Fruit fly (Drosophila melanogaster) whole organism, embryonic: ENCODE data around the gene CG13484.

Experiments
- Bgb ChIP-seq: fragments of 200-800 bp; sonication (Bioruptor generic); IDR thresholded peaks from 2 replicates; pipeline ENCODE4 v1.3.6; 2022; ENCODE audit warnings: missing biosample characterization, missing genetic modification characterization; ENCODE audit not compliant: partially characterized antibody
- CG11723 ChIP-seq: fragments of 200-800 bp; sonication (Bioruptor generic); optimal IDR thresholded peaks from 2 replicates; lab custom pipeline; 2017; ENCODE audit warnings: missing biosample characterization, mild to moderate bottlenecking, missing genetic modification characterization
- CG12071 ChIP-seq: fragments of 200-800 bp; sonication (Bioruptor generic); optimal IDR thresholded peaks from 3 replicates; lab custom pipeline; 2018; ENCODE audit warnings: missing biosample characterization, mild to moderate bottlenecking, missing genetic modification characterization
- CG12155 ChIP-seq: fragments of 200-800 bp; sonication (Bioruptor generic); optimal IDR thresholded peaks from 3 replicates; lab custom pipeline; 2016; ENCODE audit warnings: missing biosample characterization, missing genetic modification characterization
- CG1233 ChIP-seq: fragments of 200-800 bp; sonication (Bioruptor generic); optimal IDR thresholded peaks from 4 replicates; lab custom pipeline; 2018; ENCODE audit warnings: missing biosample characterization, mild to moderate bottlenecking, missing genetic modification characterization
- CG12391 ChIP-seq: fragments of 200-800 bp; sonication (Bioruptor generic); optimal IDR thresholded peaks from 3 replicates; lab custom pipeline; 2018; ENCODE audit warnings: missing biosample characterization, mild to moderate bottlenecking, missing genetic modification characterization, moderate library complexity
- CG13624 ChIP-seq: fragments of 200-800 bp; sonication (Bioruptor generic); optimal IDR thresholded peaks from 2 replicates; lab custom pipeline; 2016; ENCODE audit warnings: missing biosample characterization, missing genetic modification characterization
- CG14050 ChIP-seq: fragments of 200-800 bp; sonication (Bioruptor generic); IDR thresholded peaks from 3 replicates; pipeline ENCODE4 v1.3.6; 2022; ENCODE audit warnings: missing biosample characterization, missing genetic modification characterization
- CG14667 ChIP-seq: fragments of 200-800 bp; sonication (Bioruptor generic); IDR thresholded peaks from 2 replicates; pipeline ENCODE4 v1.3.6; 2022; ENCODE audit warnings: missing biosample characterization, missing genetic modification characterization
- CG15601 ChIP-seq: fragments of 200-800 bp; sonication (Bioruptor generic); optimal IDR thresholded peaks from 3 replicates; lab custom pipeline; 2019; ENCODE audit warnings: missing biosample characterization, mild to moderate bottlenecking, missing genetic modification characterization, moderate library complexity
- CG1603 ChIP-seq: fragments of 200-800 bp; sonication (Bioruptor generic); optimal IDR thresholded peaks from 2 replicates; lab custom pipeline; 2019; ENCODE audit warnings: missing biosample characterization, mild to moderate bottlenecking, missing genetic modification characterization, moderate library complexity
- CG30020 ChIP-seq: fragments of 200-800 bp; optimal IDR thresholded peaks from 2 replicates; lab custom pipeline; 2019; ENCODE audit warnings: missing biosample characterization, mild to moderate bottlenecking, missing genetic modification characterization, moderate library complexity
- CG32532 ChIP-seq: fragments of 200-800 bp; sonication (Bioruptor generic); IDR thresholded peaks from 2 replicates; pipeline ENCODE4 v1.3.6; 2022; ENCODE audit warnings: missing biosample characterization, missing genetic modification characterization
- CG6854 ChIP-seq: fragments of 200-800 bp; sonication (Bioruptor generic); optimal IDR thresholded peaks from 3 replicates; lab custom pipeline; 2017; ENCODE audit warnings: missing biosample characterization, mild to moderate bottlenecking, missing genetic modification characterization
- CG7556 ChIP-seq: fragments of 200-800 bp; sonication (Bioruptor generic); optimal IDR thresholded peaks from 2 replicates; lab custom pipeline; 2017; ENCODE audit warnings: missing biosample characterization, mild to moderate bottlenecking, missing genetic modification characterization
- CG8388 ChIP-seq: fragments of 200-800 bp; sonication (Bioruptor generic); optimal IDR thresholded peaks from 2 replicates; lab custom pipeline; 2019; ENCODE audit warnings: missing biosample characterization, mild to moderate bottlenecking, missing genetic modification characterization, moderate library complexity
- Camta ChIP-seq: fragments of 200-800 bp; sonication (Bioruptor generic); optimal IDR thresholded peaks from 2 replicates; lab custom pipeline; 2016; ENCODE audit warnings: missing biosample characterization, missing genetic modification characterization
- D ChIP-seq, 2 experiments: fragments of 200-800 bp in 1 of 2; fragments of >200 bp in 1 of 2; sonication (Bioruptor generic) in 1 of 2; optimal IDR thresholded peaks; 2 replicates in 1 of 2; 3 replicates in 1 of 2; lab custom pipeline; 2017; ENCODE audit warnings: mild to moderate bottlenecking in 1 of 2, missing biosample characterization in 1 of 2, missing genetic modification characterization in 1 of 2, missing genetic modification reagents in 1 of 2
- Dbx ChIP-seq: fragments of 200-800 bp; sonication (Bioruptor generic); IDR thresholded peaks from 3 replicates; pipeline ENCODE4 v1.3.6; 2022; ENCODE audit warnings: missing biosample characterization, missing genetic modification characterization
- Fer2 ChIP-seq: fragments of 200-800 bp; sonication (Bioruptor generic); optimal IDR thresholded peaks from 2 replicates; lab custom pipeline; 2018; ENCODE audit warnings: missing biosample characterization, mild to moderate bottlenecking, missing genetic modification characterization, moderate library complexity
- Gug ChIP-seq: fragments of 200-800 bp; sonication (Bioruptor generic); IDR thresholded peaks from 4 replicates; pipeline ENCODE4 v1.3.6; 2022; ENCODE audit warnings: missing biosample characterization, missing genetic modification characterization
- HHEX ChIP-seq: fragments of 200-800 bp; sonication (Bioruptor generic); optimal IDR thresholded peaks from 3 replicates; lab custom pipeline; 2017; ENCODE audit warnings: missing biosample characterization, mild to moderate bottlenecking, missing genetic modification characterization, missing genetic modification reagents
- Hmx ChIP-seq: fragments of 200-800 bp; sonication (Bioruptor generic); optimal IDR thresholded peaks from 2 replicates; lab custom pipeline; 2016; ENCODE audit warnings: missing biosample characterization, missing genetic modification characterization
- Lhr ChIP-seq: fragments of 200-800 bp; sonication (Bioruptor generic); optimal IDR thresholded peaks from 3 replicates; lab custom pipeline; 2017; ENCODE audit warnings: mild to moderate bottlenecking, missing biosample characterization, missing genetic modification reagents, missing genetic modification characterization
- Mes4 ChIP-seq: fragments of 200-800 bp; sonication (Bioruptor generic); optimal IDR thresholded peaks from 2 replicates; lab custom pipeline; 2016; ENCODE audit warnings: missing biosample characterization, missing genetic modification characterization
- Sox102F ChIP-seq: fragments of 200-800 bp; sonication (Bioruptor generic); optimal IDR thresholded peaks from 2 replicates; lab custom pipeline; 2018; ENCODE audit warnings: missing biosample characterization, mild to moderate bottlenecking, missing genetic modification characterization, moderate library complexity
- Sry-δ ChIP-seq: fragments of 200-800 bp; sonication (Bioruptor generic); optimal IDR thresholded peaks from 2 replicates; lab custom pipeline; 2016; ENCODE audit warnings: missing biosample characterization, missing genetic modification characterization
- YL-1 ChIP-seq: fragments of 200-800 bp; sonication (Bioruptor generic); optimal IDR thresholded peaks from 3 replicates; lab custom pipeline; 2017; ENCODE audit warnings: missing biosample characterization, mild to moderate bottlenecking, missing genetic modification characterization
- ara ChIP-seq: fragments of 200-800 bp; sonication (Bioruptor generic); IDR thresholded peaks from 2 replicates; pipeline ENCODE4 v1.3.6; 2022; ENCODE audit warnings: missing biosample characterization, missing genetic modification characterization
- bbx ChIP-seq: fragments of 200-800 bp; sonication (Bioruptor generic); IDR thresholded peaks from 2 replicates; pipeline ENCODE4 v1.3.6; 2022; ENCODE audit warnings: missing biosample characterization, missing genetic modification characterization; ENCODE audit not compliant: partially characterized antibody
- dpn ChIP-seq, 2 experiments: fragments of 200-800 bp; sonication (Bioruptor generic); optimal IDR thresholded peaks; 3 replicates each; lab custom pipeline; 2016; ENCODE audit warnings: missing biosample characterization in 2 of 2, missing genetic modification characterization in 2 of 2
- gcm ChIP-seq: fragments of 200-800 bp; sonication (Bioruptor generic); optimal IDR thresholded peaks from 2 replicates; lab custom pipeline; 2019; ENCODE audit warnings: missing biosample characterization, mild to moderate bottlenecking, missing genetic modification characterization, moderate library complexity
- jing ChIP-seq: fragments of 200-800 bp; sonication (Bioruptor generic); optimal IDR thresholded peaks from 2 replicates; lab custom pipeline; 2018; ENCODE audit warnings: missing biosample characterization, mild to moderate bottlenecking, missing genetic modification characterization
- ken ChIP-seq: fragments of 200-800 bp; sonication (Bioruptor generic); IDR thresholded peaks from 3 replicates; pipeline ENCODE4 v1.3.6; 2022; ENCODE audit warnings: missing biosample characterization, missing genetic modification characterization
- maf-S ChIP-seq: fragments of 200-800 bp; sonication (Bioruptor generic); optimal IDR thresholded peaks from 2 replicates; lab custom pipeline; 2016; ENCODE audit warnings: missing biosample characterization, missing genetic modification characterization
- mld ChIP-seq: fragments of 200-800 bp; sonication (Bioruptor generic); IDR thresholded peaks from 3 replicates; pipeline ENCODE4 v1.3.6; 2022; ENCODE audit warnings: missing biosample characterization, missing genetic modification characterization; ENCODE audit not compliant: partially characterized antibody
- oc ChIP-seq: fragments of 200-800 bp; sonication (Bioruptor generic); optimal IDR thresholded peaks from 2 replicates; lab custom pipeline; 2018; ENCODE audit warnings: missing biosample characterization, mild to moderate bottlenecking, missing genetic modification characterization, moderate library complexity
- pan ChIP-seq, 4 experiments: fragments of >200 bp in 3 of 4; fragments of 200-800 bp in 1 of 4; sonication (Bioruptor generic) in 1 of 4; optimal IDR thresholded peaks in 3 of 4; IDR thresholded peaks in 1 of 4; 2 replicates each; pipeline versions ENCODE4 v1.3.6 to Lab custom; 2017 to 2022; ENCODE audit warnings: missing biosample characterization in 2 of 4, missing genetic modification characterization in 2 of 4, mixed read lengths in 1 of 4
- pho ChIP-seq: fragments of 200-800 bp; sonication (Bioruptor generic); optimal IDR thresholded peaks from 2 replicates; lab custom pipeline; 2016; ENCODE audit warnings: missing biosample characterization, missing genetic modification characterization
- pum ChIP-seq: fragments of 200-800 bp; sonication (Bioruptor generic); optimal IDR thresholded peaks from 2 replicates; lab custom pipeline; 2016; ENCODE audit warnings: missing biosample characterization, missing genetic modification characterization
- sens ChIP-seq: fragments of 200-800 bp; sonication (Bioruptor generic); peaks from one replicate; lab custom pipeline; 2016; ENCODE audit warnings: missing biosample characterization, missing genetic modification characterization
- sqz ChIP-seq: fragments of 200-800 bp; sonication (Bioruptor generic); optimal IDR thresholded peaks from 3 replicates; lab custom pipeline; 2018; ENCODE audit warnings: missing biosample characterization, mild to moderate bottlenecking, missing genetic modification characterization
- stc ChIP-seq: fragments of 200-800 bp; sonication (Bioruptor generic); IDR thresholded peaks from 2 replicates; pipeline ENCODE4 v1.3.6; 2022; ENCODE audit warnings: missing biosample characterization, missing genetic modification characterization
- tap ChIP-seq: fragments of 200-800 bp; optimal IDR thresholded peaks from 3 replicates; lab custom pipeline; 2019; ENCODE audit warnings: missing biosample characterization, mild to moderate bottlenecking, missing genetic modification characterization, moderate library complexity
- trem ChIP-seq: fragments of 200-800 bp; optimal IDR thresholded peaks from 3 replicates; lab custom pipeline; 2019; ENCODE audit warnings: missing biosample characterization, mild to moderate bottlenecking, missing genetic modification characterization, moderate library complexity
- usp ChIP-seq: fragments of >200 bp; optimal IDR thresholded peaks from 2 replicates; lab custom pipeline; 2017; ENCODE audit warnings: missing biosample characterization, missing genetic modification characterization
- wor ChIP-seq: fragments of 200-800 bp; sonication (Bioruptor generic); IDR thresholded peaks from 2 replicates; pipeline ENCODE4 v1.3.6; 2022; ENCODE audit warnings: missing biosample characterization, missing genetic modification characterization
- zfh2 ChIP-seq: fragments of 200-800 bp; sonication (Bioruptor generic); optimal IDR thresholded peaks from 2 replicates; lab custom pipeline; 2016; ENCODE audit warnings: missing biosample characterization, missing genetic modification characterization

CG13484 gene

dm6 chr3L:14049620-14050253, 3.1 kb downstream of the CG13484 start, which contains the start of gene Neurl4 (continued):
- TF ChIP-seq D (optimal IDR thresholded peaks at IDR 0.05; lab: Kevin White, UChicago) = peak; percentile 11
- no peak for TF ChIP-seq D (GFP tag; optimal IDR thresholded peaks at IDR 0.05; lab: Kevin White, UChicago)
- TF ChIP-seq CG12155 (GFP tag; lab: Kevin White, UChicago) = peak; percentile 62
- peak; percentile 14 for TF ChIP-seq Hmx
- peak; percentile 38 for TF ChIP-seq jing (GFP tag; lab: Kevin White, UChicago)
- no peak for TF ChIP-seq Sox102F
- TF ChIP-seq ara (GFP tag; lab: Robert Waterston, UW) = no peak
- TF ChIP-seq tap = no peak
- peak; percentile 92 for TF ChIP-seq sens (GFP tag; lab: Kevin White, UChicago)
- TF ChIP-seq Gug (GFP tag; lab: Robert Waterston, UW) = peak; percentile 46; the same call in 1 of the 4 replicates
- TF ChIP-seq CG30020 (tag; lab: Kevin White, UChicago) = peak; percentile 29
- 0 out of 3 replicates have a peak, but pooled peaks have one; percentile 39 for TF ChIP-seq ken (GFP tag; lab: Robert Waterston, UW)
- TF ChIP-seq oc (tag; lab: Kevin White, UChicago) = no peak
- TF ChIP-seq Sry-δ = peak; percentile 46
- TF ChIP-seq CG1603 (tag; lab: Kevin White, UChicago) = no peak
- no peak for TF ChIP-seq bbx (GFP tag; lab: Robert Waterston, UW)
- no peak for TF ChIP-seq Bgb (GFP tag; lab: Robert Waterston, UW)
- peak; percentile 62 for TF ChIP-seq pum (GFP tag; lab: Kevin White, UChicago)
- peak; percentile 66; the same call in 2 of the 3 replicates for TF ChIP-seq CG14050 (GFP tag; lab: Robert Waterston, UW)
- no peak for TF ChIP-seq mld (GFP tag; lab: Robert Waterston, UW)
- peak; percentile 58 to 80 for TF ChIP-seq dpn (GFP tag; optimal IDR thresholded peaks at IDR 0.05; lab: Kevin White, UChicago)
- TF ChIP-seq CG32532 (GFP tag; lab: Robert Waterston, UW) = peak; percentile 57; the same call in 1 of the 2 replicates
- TF ChIP-seq gcm (GFP tag; lab: Kevin White, UChicago) = no peak
- no peak for TF ChIP-seq usp (GFP tag; lab: Kevin White, UChicago)
- no peak for TF ChIP-seq CG11723
- TF ChIP-seq Lhr (GFP tag; lab: Kevin White, UChicago) = peak; percentile 45
- peak; percentile 70 for TF ChIP-seq HHEX (GFP tag; lab: Kevin White, UChicago)
- peak; percentile 69 for TF ChIP-seq CG13624
- TF ChIP-seq Fer2 (tag; lab: Kevin White, UChicago) = peak; percentile 50
- TF ChIP-seq pan (optimal IDR thresholded peaks at IDR 0.05; lab: Kevin White, UChicago) = no peak
- peak in 1 of 2 experiments; percentile 63 for TF ChIP-seq pan (GFP tag; optimal IDR thresholded peaks at IDR 0.05 in 1 of 2, IDR thresholded peaks at IDR 0.05 in 1 of 2)
- peak; percentile 68; the same call in 2 of the 3 replicates for TF ChIP-seq Dbx
- TF ChIP-seq CG6854 (GFP tag; lab: Kevin White, UChicago) = no peak
- no peak for TF ChIP-seq CG12071
- TF ChIP-seq Camta = peak; percentile 74
- TF ChIP-seq CG1233 (GFP tag; lab: Kevin White, UChicago) = peak; percentile 78
- no peak for TF ChIP-seq CG14667
- TF ChIP-seq CG7556 (GFP tag; lab: Kevin White, UChicago) = peak; percentile 32
- TF ChIP-seq CG8388 (GFP tag; lab: Kevin White, UChicago) = no peak
- TF ChIP-seq pho = peak; percentile 40
- peak; percentile 57; the same call in 1 of the 2 replicates for TF ChIP-seq stc
- peak; percentile 64 for TF ChIP-seq Mes4
- TF ChIP-seq zfh2 (GFP tag; lab: Kevin White, UChicago) = peak; percentile 29
- peak; percentile 93 for TF ChIP-seq CG15601 (tag; lab: Kevin White, UChicago)
- peak; percentile 87 for TF ChIP-seq CG12391
- peak; percentile 76 for TF ChIP-seq trem (tag; lab: Kevin White, UChicago)
- no peak for TF ChIP-seq sqz
- TF ChIP-seq YL-1 = peak; percentile 31
- TF ChIP-seq maf-S (GFP tag; lab: Kevin White, UChicago) = peak; percentile 42
- peak; percentile 43; the same call in 1 of the 2 replicates for TF ChIP-seq wor (GFP tag; lab: Robert Waterston, UW)
